Worm (Caenorhabditis elegans) whole organism, midembryonic: ENCODE measurements around the gene F26A1.1.

Experiments
- flt-1 ChIP-seq: fragments of 200-800 bp; sonication (Bioruptor generic); IDR thresholded peaks from 2 replicates; pipeline ENCODE4 v1.3.6; 2022; ENCODE audit warnings: missing genetic modification characterization, missing compliant biosample characterization
- klf-2 ChIP-seq: fragments of 200-800 bp; sonication (Bioruptor generic); conservative IDR thresholded peaks from 2 replicates; pipeline ENCODE4 v1.3.6; 2022; ENCODE audit warnings: missing genetic modification reagents, missing genetic modification characterization, missing compliant biosample characterization
- med-1 ChIP-seq: sonication (generic microtip); optimal IDR thresholded peaks from 2 replicates; lab custom pipeline; 2017; ENCODE audit warnings: missing genetic modification characterization, mild to moderate bottlenecking, missing compliant biosample characterization, antibody characterized with exemption, missing genetic modification reagents; ENCODE audit not compliant: insufficient read depth
- ref-1 ChIP-seq: fragments of 200-800 bp; sonication (Bioruptor generic); conservative IDR thresholded peaks from 2 replicates; pipeline ENCODE4 v1.3.6; 2022; ENCODE audit warnings: missing genetic modification reagents, missing genetic modification characterization, missing compliant biosample characterization
- ztf-23 ChIP-seq: fragments of 200-800 bp; sonication (Bioruptor generic); IDR thresholded peaks from 2 replicates; pipeline ENCODE4 v1.3.6; 2022; ENCODE audit warnings: missing genetic modification reagents, missing genetic modification characterization, missing compliant biosample characterization
- ztf-29 ChIP-seq: fragments of 200-800 bp; sonication (Bioruptor generic); IDR thresholded peaks from 2 replicates; pipeline ENCODE4 v1.3.6; 2022; ENCODE audit warnings: missing genetic modification reagents, missing genetic modification characterization, missing compliant biosample characterization

DNA sequence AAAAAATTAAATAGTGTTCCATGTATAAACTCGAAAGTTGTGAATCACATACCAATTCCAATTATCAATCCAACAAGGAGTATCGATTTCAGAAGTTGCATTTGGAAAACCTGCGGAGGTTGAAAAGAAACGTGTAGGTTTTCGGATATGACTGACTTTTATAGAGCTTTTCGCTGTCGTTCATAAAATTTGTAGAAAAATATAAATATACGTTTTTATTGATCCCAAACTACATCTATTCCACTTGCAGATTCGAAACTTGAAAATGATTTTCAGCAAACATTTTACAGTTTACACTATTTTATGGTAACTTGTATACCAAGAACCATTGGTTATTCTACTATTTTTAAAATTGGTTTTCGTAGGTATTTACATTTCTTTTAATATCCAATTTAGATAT is 8.1 kb upstream of the F26A1.1 start, which contains the start of gene clec-156:
- TF ChIP-seq flt-1 (GFP tag; lab: Robert Waterston, UW) (no peak), ztf-29 (GFP tag; lab: Robert Waterston, UW) (no peak), ztf-23 (GFP tag; lab: Robert Waterston, UW) (no peak), ref-1 (GFP tag; lab: Robert Waterston, UW) (no peak), med-1 (GFP tag; lab: Kevin White, UChicago) (no peak), klf-2 (GFP tag; lab: Robert Waterston, UW) (no peak)
